Fruit fly (Drosophila melanogaster): ENCODE measurements around the gene eIF2Bbeta.

DNA sequence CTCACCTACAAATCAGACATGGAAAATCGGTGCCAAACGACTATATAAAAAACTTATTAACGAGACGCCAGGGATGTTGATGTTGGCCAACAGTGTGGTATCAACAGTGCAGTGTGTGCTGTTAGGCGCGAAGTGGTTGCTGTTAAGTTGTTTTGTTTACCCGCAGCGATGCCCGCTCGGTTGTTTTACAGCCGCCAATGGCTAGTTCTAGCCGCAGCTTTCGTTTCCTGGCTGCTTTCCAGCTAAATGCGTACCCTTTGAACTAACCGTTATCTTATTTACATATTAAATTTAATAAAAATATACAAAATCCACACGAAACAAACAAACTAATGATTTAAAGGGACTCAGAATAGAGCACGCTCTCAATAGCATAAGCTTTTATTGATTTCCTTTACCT lies 34.3 kb downstream of the eIF2Bbeta start, which contains the start of gene crm:
- no peak for TF ChIP-seq psq (optimal IDR thresholded peaks at IDR 0.05)
- no peak for TF ChIP-seq usp (GFP tag; optimal IDR thresholded peaks at IDR 0.05)
- TF ChIP-seq Dll (optimal IDR thresholded peaks at IDR 0.05), result no peak
- no peak for TF ChIP-seq pan (optimal IDR thresholded peaks at IDR 0.05)
